Worm (Caenorhabditis elegans) whole organism, L3 larva: ENCODE measurements around the gene ugt-55.

Experiments
- R02D3.7 ChIP-seq: fragments of 150-350 bp; optimal IDR thresholded peaks from 2 replicates; lab custom pipeline; 2014; ENCODE audit warnings: missing biosample characterization, missing genetic modification characterization
- ZK546.5 ChIP-seq: sonication (generic microtip); optimal IDR thresholded peaks from 2 replicates; lab custom pipeline; 2017; ENCODE audit warnings: missing biosample characterization, missing genetic modification characterization
- aly-2 ChIP-seq: fragments of 150-350 bp; optimal IDR thresholded peaks from 2 replicates; lab custom pipeline; 2014; ENCODE audit warnings: missing biosample characterization, missing genetic modification characterization
- ama-1 ChIP-seq: fragments of 150-350 bp; optimal IDR thresholded peaks from 2 replicates; lab custom pipeline; 2018
- ceh-16 ChIP-seq: sonication (generic microtip); optimal IDR thresholded peaks from 2 replicates; lab custom pipeline; 2017; ENCODE audit warnings: missing biosample characterization, missing genetic modification characterization
- ceh-82 ChIP-seq: fragments of 150-350 bp; optimal IDR thresholded peaks from 2 replicates; lab custom pipeline; 2014; ENCODE audit warnings: missing biosample characterization, missing genetic modification characterization
- ceh-9 ChIP-seq: sonication (generic microtip); optimal IDR thresholded peaks from 2 replicates; lab custom pipeline; 2018; ENCODE audit warnings: missing biosample characterization, missing genetic modification characterization
- daf-12 ChIP-seq: fragments of 150-350 bp; optimal IDR thresholded peaks from 2 replicates; lab custom pipeline; 2014; ENCODE audit warnings: missing biosample characterization, missing genetic modification reagents, missing genetic modification characterization
- egl-5 ChIP-seq: fragments of 150-350 bp; optimal IDR thresholded peaks from 2 replicates; lab custom pipeline; 2017; ENCODE audit warnings: missing biosample characterization, missing genetic modification reagents, missing genetic modification characterization, inconsistent platforms
- elt-2 ChIP-seq: sonication (generic microtip); optimal IDR thresholded peaks from 2 replicates; lab custom pipeline; 2016; ENCODE audit warnings: missing genetic modification reagents, mild to moderate bottlenecking, missing genetic modification characterization, missing compliant biosample characterization
- elt-3 ChIP-seq, 3 experiments: fragments of 150-350 bp in 1 of 3; sonication (generic microtip) in 2 of 3; optimal IDR thresholded peaks; 2 replicates in 2 of 3; 4 replicates in 1 of 3; lab custom pipeline; 2014 to 2017; ENCODE audit warnings: missing biosample characterization in 3 of 3, missing genetic modification characterization in 3 of 3
- eor-1 ChIP-seq, 2 experiments: fragments of 150-350 bp; optimal IDR thresholded peaks; 2 replicates each; lab custom pipeline; 2014 to 2018; ENCODE audit warnings: missing biosample characterization in 2 of 2, missing genetic modification characterization in 2 of 2
- hmg-11 ChIP-seq: sonication (generic microtip); optimal IDR thresholded peaks from 2 replicates; lab custom pipeline; 2016; ENCODE audit warnings: missing genetic modification characterization, missing compliant biosample characterization
- jun-1 ChIP-seq: fragments of 150-350 bp; optimal IDR thresholded peaks from 2 replicates; lab custom pipeline; 2014; ENCODE audit warnings: missing biosample characterization, missing genetic modification reagents, missing genetic modification characterization
- lin-15B ChIP-seq: fragments of 150-350 bp; optimal IDR thresholded peaks from 2 replicates; lab custom pipeline; 2014; ENCODE audit warnings: missing biosample characterization, missing genetic modification characterization
- lin-39 ChIP-seq: fragments of 150-350 bp; optimal IDR thresholded peaks from 2 replicates; lab custom pipeline; 2018; ENCODE audit warnings: missing biosample characterization, missing genetic modification reagents, missing genetic modification characterization
- lsy-12 ChIP-seq: sonication (generic microtip); optimal IDR thresholded peaks from 2 replicates; lab custom pipeline; 2016; ENCODE audit warnings: mild to moderate bottlenecking, missing genetic modification characterization, missing compliant biosample characterization
- mdl-1 ChIP-seq: fragments of 150-350 bp; optimal IDR thresholded peaks from 2 replicates; lab custom pipeline; 2014; ENCODE audit warnings: missing biosample characterization, missing genetic modification characterization
- mml-1 ChIP-seq: fragments of 150-350 bp; sonication (generic microtip); optimal IDR thresholded peaks from 3 replicates; lab custom pipeline; 2014; ENCODE audit warnings: missing biosample characterization, missing genetic modification characterization
- nfya-1 ChIP-seq: sonication (generic microtip); optimal IDR thresholded peaks from 2 replicates; lab custom pipeline; 2017; ENCODE audit warnings: missing genetic modification characterization, mild to moderate bottlenecking, missing compliant biosample characterization, antibody characterized with exemption, moderate library complexity; ENCODE audit not compliant: insufficient read depth
- nhr-11 ChIP-seq: fragments of 150-350 bp; optimal IDR thresholded peaks from 2 replicates; lab custom pipeline; 2014; ENCODE audit warnings: missing biosample characterization, missing genetic modification characterization
- nhr-12 ChIP-seq: fragments of 150-350 bp; optimal IDR thresholded peaks from 2 replicates; lab custom pipeline; 2014; ENCODE audit warnings: missing biosample characterization, missing genetic modification characterization
- nhr-23 ChIP-seq: fragments of 150-350 bp; optimal IDR thresholded peaks from 2 replicates; lab custom pipeline; 2014; ENCODE audit warnings: missing biosample characterization, missing genetic modification reagents, missing genetic modification characterization
- nhr-237 ChIP-seq: fragments of 150-350 bp; optimal IDR thresholded peaks from 2 replicates; lab custom pipeline; 2014; ENCODE audit warnings: missing biosample characterization, missing genetic modification characterization
- nhr-25 ChIP-seq: sonication (generic microtip); optimal IDR thresholded peaks from 2 replicates; lab custom pipeline; 2017; ENCODE audit warnings: missing biosample characterization, missing genetic modification characterization
- nhr-28 ChIP-seq: fragments of 150-350 bp; optimal IDR thresholded peaks from 2 replicates; lab custom pipeline; 2014; ENCODE audit warnings: missing biosample characterization, missing genetic modification characterization
- nhr-43 ChIP-seq: sonication (generic microtip); optimal IDR thresholded peaks from 2 replicates; lab custom pipeline; 2016; ENCODE audit warnings: mild to moderate bottlenecking, missing genetic modification characterization, missing compliant biosample characterization; ENCODE audit not compliant: poor library complexity, severe bottlenecking
- nhr-67 ChIP-seq: fragments of 150-350 bp; optimal IDR thresholded peaks from 2 replicates; lab custom pipeline; 2014; ENCODE audit warnings: missing biosample characterization, missing genetic modification characterization
- nhr-77 ChIP-seq: fragments of 150-350 bp; optimal IDR thresholded peaks from 2 replicates; lab custom pipeline; 2014; ENCODE audit warnings: missing biosample characterization, missing genetic modification characterization
- pha-4 ChIP-seq: fragments of 150-350 bp; optimal IDR thresholded peaks from 2 replicates; lab custom pipeline; 2014; ENCODE audit warnings: missing biosample characterization, missing genetic modification reagents, missing genetic modification characterization
- skn-1 ChIP-seq: fragments of 150-350 bp; optimal IDR thresholded peaks from 2 replicates; lab custom pipeline; 2014; ENCODE audit warnings: missing biosample characterization, missing genetic modification characterization
- snpc-4 ChIP-seq: fragments of 150-350 bp; optimal IDR thresholded peaks from 2 replicates; lab custom pipeline; 2014; ENCODE audit warnings: missing biosample characterization, missing genetic modification characterization
- tbx-2 ChIP-seq: sonication (generic microtip); optimal IDR thresholded peaks from 2 replicates; lab custom pipeline; 2016; ENCODE audit warnings: mild to moderate bottlenecking, missing genetic modification characterization, missing compliant biosample characterization
- unc-39 ChIP-seq: sonication (generic microtip); optimal IDR thresholded peaks from 4 replicates; lab custom pipeline; 2017; ENCODE audit warnings: missing biosample characterization, missing genetic modification characterization
- unc-62 ChIP-seq: fragments of 150-350 bp; sonication (generic microtip); optimal IDR thresholded peaks from 4 replicates; lab custom pipeline; 2014; ENCODE audit warnings: missing biosample characterization, missing genetic modification reagents, missing genetic modification characterization
- ztf-11 ChIP-seq: fragments of 150-350 bp; optimal IDR thresholded peaks from 2 replicates; lab custom pipeline; 2014; ENCODE audit warnings: missing biosample characterization, missing genetic modification characterization

The ugt-55 gene

DNA sequence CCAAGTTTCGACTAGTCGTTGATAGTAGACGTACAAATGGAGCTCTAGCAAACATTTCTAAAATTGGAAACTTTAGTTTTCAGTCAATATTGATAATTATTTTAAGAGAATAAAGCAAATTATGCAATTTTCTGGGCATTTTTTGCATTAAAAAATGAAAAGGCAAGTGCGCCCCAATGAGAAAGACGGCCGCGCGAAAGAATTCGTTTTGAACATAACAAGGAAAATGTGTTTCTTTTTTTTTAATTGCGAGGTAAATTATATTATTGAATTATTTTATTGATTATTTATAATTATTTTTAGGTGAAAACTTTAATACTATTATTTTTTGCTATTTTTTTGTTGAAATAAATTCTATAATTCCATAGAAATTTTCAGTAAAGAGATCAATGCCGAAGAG lies 15.0 kb downstream of the ugt-55 start, which contains the start of the genes tsfm-1 and capg-2:
Gene tsfm-1 (minus strand): TSS at position 57 of the 400 bp plus-strand sequence.
Gene capg-2 (plus strand): TSS at position 379 of the 400 bp plus-strand sequence.
- TF ChIP-seq lin-15B (tag; lab: Kevin White, UChicago): peak; percentile 19
- TF ChIP-seq unc-62: no peak

DNA sequence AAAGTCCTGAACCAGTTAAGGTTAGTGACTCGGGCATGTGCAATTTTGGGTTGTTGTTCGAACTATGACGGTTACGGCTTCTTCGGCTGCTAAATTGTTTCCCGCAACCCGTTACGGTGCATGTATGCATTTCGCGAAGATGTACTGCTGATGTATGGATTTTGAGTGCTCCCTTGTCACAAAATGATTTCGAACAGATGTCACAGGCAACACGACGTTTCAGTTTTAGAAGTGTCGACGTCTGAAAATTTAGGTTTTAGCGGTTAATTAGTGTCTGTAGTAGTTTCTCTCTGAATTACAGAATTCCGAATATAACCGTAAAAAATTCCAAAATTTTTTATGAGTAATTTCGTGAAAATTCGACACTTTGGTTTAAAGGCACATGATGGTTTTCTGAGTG lies 19.2 kb downstream of the ugt-55 start:
- TF ChIP-seq lin-15B (tag; lab: Kevin White, UChicago) (no peak), elt-3 (tag; optimal IDR thresholded peaks at IDR 0.05; lab: Kevin White, UChicago) (no peak), aly-2 (tag; lab: Kevin White, UChicago) (no peak)

DNA sequence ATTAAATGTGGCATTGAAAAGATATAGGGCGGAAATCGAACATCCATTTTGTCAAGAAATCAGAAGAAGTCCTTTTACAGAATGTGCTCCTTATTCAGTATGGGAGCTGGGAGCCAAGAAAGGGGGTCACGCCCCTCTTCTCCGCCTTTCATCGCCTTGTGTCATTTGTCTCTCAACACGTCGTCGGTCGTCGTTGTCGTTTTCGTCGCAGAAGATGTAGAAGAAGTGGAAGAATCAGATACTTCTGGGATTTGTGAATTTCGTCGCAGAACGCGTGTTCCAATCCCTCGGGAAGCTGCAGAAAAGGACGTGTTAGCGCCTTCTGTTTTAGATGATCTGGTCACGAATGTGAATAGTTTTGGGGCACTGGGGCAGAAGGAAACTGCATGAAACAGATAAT lies 20.4 kb downstream of the ugt-55 start, which contains the start of gene bnc-1:
Gene bnc-1 (minus strand): TSS at position 101 of the 400 bp plus-strand sequence.
- TF ChIP-seq hmg-11 (tag; lab: Kevin White, UChicago) (no peak), unc-62 (no peak), lin-39 (tag; lab: Kevin White, UChicago) (no peak), ama-1 (lab: Kevin White, UChicago) (no peak), R02D3.7 (tag; lab: Kevin White, UChicago) (no peak), lsy-12 (tag; lab: Kevin White, UChicago) (no peak), nfya-1 (tag; lab: Kevin White, UChicago) (no peak), daf-12 (no peak), nhr-23 (tag; lab: Kevin White, UChicago) (no peak), nhr-43 (tag; lab: Kevin White, UChicago) (no peak), ztf-11 (tag; lab: Kevin White, UChicago) (no peak), nhr-28 (no peak), nhr-25 (tag; lab: Kevin White, UChicago) (no peak), pha-4 (tag; lab: Kevin White, UChicago) (no peak), eor-1 (tag; optimal IDR thresholded peaks at IDR 0.05; lab: Kevin White, UChicago) (no peak), nhr-11 (tag; lab: Kevin White, UChicago) (no peak), snpc-4 (tag; lab: Kevin White, UChicago) (no peak)

DNA sequence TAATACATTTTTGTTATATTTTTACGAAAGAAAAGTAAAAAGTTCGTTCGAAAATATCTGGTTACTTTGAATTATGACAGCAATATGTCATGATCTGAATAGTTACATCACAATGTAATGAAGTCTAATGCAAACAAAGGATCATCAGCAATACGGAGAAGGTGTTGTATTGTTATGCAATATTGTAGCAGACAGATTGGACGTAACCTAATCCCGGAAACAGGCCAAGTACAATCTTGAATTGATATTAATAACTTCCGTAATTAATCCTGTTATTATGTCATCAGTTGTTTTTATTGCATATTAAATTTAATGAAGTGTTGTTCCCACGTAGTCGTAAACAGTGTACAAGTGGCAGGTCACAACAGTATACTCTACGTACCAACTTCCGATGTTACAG lies 25.0 kb downstream of the ugt-55 start:
- TF ChIP-seq jun-1 (no peak), nhr-25 (tag; lab: Kevin White, UChicago) (no peak), pha-4 (tag; lab: Kevin White, UChicago) (no peak), tbx-2 (tag; lab: Kevin White, UChicago) (no peak), mdl-1 (no peak), lin-15B (tag; lab: Kevin White, UChicago) (no peak), hmg-11 (tag; lab: Kevin White, UChicago) (no peak), elt-3 (tag; optimal IDR thresholded peaks at IDR 0.05; lab: Kevin White, UChicago) (no peak), lin-39 (tag; lab: Kevin White, UChicago) (no peak), egl-5 (tag; lab: Kevin White, UChicago) (no peak), nhr-237 (no peak), R02D3.7 (tag; lab: Kevin White, UChicago) (no peak), nhr-67 (tag; lab: Kevin White, UChicago) (no peak), ceh-9 (tag; lab: Kevin White, UChicago) (no peak), nfya-1 (tag; lab: Kevin White, UChicago) (no peak), nhr-23 (tag; lab: Kevin White, UChicago) (no peak), mml-1 (tag; lab: Kevin White, UChicago) (no peak), elt-2 (tag; lab: Kevin White, UChicago) (no peak), aly-2 (tag; lab: Kevin White, UChicago) (no peak), unc-39 (no peak)

DNA sequence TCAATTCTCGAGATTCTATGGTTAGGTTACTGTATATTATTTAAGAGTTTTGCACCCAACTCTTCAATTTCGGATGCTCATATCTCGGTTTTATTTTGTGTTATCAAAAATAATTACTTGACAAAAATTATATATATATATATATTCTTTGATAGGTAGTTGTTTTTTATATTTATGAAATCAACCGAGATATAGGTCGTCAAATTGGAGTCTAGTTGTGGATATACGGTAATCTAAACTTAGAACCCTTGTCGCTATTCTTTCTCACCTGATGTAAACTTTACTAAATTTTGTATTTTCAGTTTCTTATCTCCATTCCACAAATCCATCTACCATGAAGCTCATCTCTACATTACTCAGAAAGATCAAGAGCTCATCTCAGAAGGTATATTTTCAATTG lies 26.7 kb downstream of the ugt-55 start, which contains the start of gene F55C5.10:
Gene F55C5.10 (plus strand): TSS at position 301 of the 400 bp plus-strand sequence.
- no peak for TF ChIP-seq nhr-77 (tag; lab: Kevin White, UChicago)
- TF ChIP-seq aly-2 (tag; lab: Kevin White, UChicago): no peak
- no peak for TF ChIP-seq skn-1 (tag; lab: Kevin White, UChicago)
- no peak for TF ChIP-seq mdl-1
- TF ChIP-seq ceh-16 (tag; lab: Kevin White, UChicago): no peak
- TF ChIP-seq unc-62: no peak
- TF ChIP-seq egl-5 (tag; lab: Kevin White, UChicago): no peak
- TF ChIP-seq nhr-23 (tag; lab: Kevin White, UChicago): no peak
- TF ChIP-seq nhr-237: no peak
- no peak for TF ChIP-seq ceh-9 (tag; lab: Kevin White, UChicago)
- no peak for TF ChIP-seq eor-1 (tag; optimal IDR thresholded peaks at IDR 0.05; lab: Kevin White, UChicago)
- TF ChIP-seq ceh-82: no peak
- TF ChIP-seq lsy-12 (tag; lab: Kevin White, UChicago): no peak
- TF ChIP-seq ZK546.5: no peak
- TF ChIP-seq R02D3.7 (tag; lab: Kevin White, UChicago): no peak
- TF ChIP-seq nhr-12 (tag; lab: Kevin White, UChicago): no peak
